Worm (Caenorhabditis elegans) whole organism, L1 larva: ENCODE results near the gene T05A8.11.
A peak's percentile ranks its signal among the peaks of the same experiment; 100 is the strongest.

ENCODE experiments used
- C16A3.4 ChIP-seq: fragments of 150-350 bp; optimal IDR thresholded peaks from 2 replicates; lab custom pipeline; 2014; ENCODE audit warnings: missing biosample characterization, missing genetic modification characterization
- Y116A8C.19 ChIP-seq: sonication (generic microtip); optimal IDR thresholded peaks from 2 replicates; lab custom pipeline; 2016; ENCODE audit warnings: missing compliant biosample characterization, missing genetic modification characterization, borderline replicate concordance
- blmp-1 ChIP-seq: fragments of 150-350 bp; optimal IDR thresholded peaks from 2 replicates; lab custom pipeline; 2014; ENCODE audit warnings: missing biosample characterization, missing genetic modification characterization
- ceh-8 ChIP-seq: fragments of 200-800 bp; sonication (Bioruptor generic); optimal IDR thresholded peaks from 2 replicates; lab custom pipeline; 2018; ENCODE audit warnings: mild to moderate bottlenecking, missing genetic modification characterization, moderate library complexity, missing compliant biosample characterization
- ceh-82 ChIP-seq, 3 experiments: fragments of 150-350 bp in 1 of 3; sonication (generic microtip) in 2 of 3; optimal IDR thresholded peaks; 2 replicates each; lab custom pipeline; 2014 to 2017; ENCODE audit warnings: missing biosample characterization in 3 of 3, missing genetic modification characterization in 3 of 3
- ces-1 ChIP-seq: fragments of 150-350 bp; optimal IDR thresholded peaks from 2 replicates; lab custom pipeline; 2014; ENCODE audit warnings: missing biosample characterization, missing genetic modification reagents, missing genetic modification characterization
- dsc-1 ChIP-seq: sonication (generic microtip); optimal IDR thresholded peaks from 2 replicates; lab custom pipeline; 2016; ENCODE audit warnings: mild to moderate bottlenecking, missing genetic modification characterization, missing compliant biosample characterization
- efl-3 ChIP-seq: fragments of 200-800 bp; sonication (Bioruptor generic); optimal IDR thresholded peaks from 2 replicates; lab custom pipeline; 2018; ENCODE audit warnings: mild to moderate bottlenecking, missing genetic modification characterization, missing compliant biosample characterization
- egl-13 ChIP-seq: sonication (generic microtip); optimal IDR thresholded peaks from 2 replicates; lab custom pipeline; 2016; ENCODE audit warnings: missing genotype, missing genetic modification reagents, missing genetic modification characterization, missing compliant biosample characterization
- elt-2 ChIP-seq: sonication (generic microtip); optimal IDR thresholded peaks from 2 replicates; lab custom pipeline; 2016; ENCODE audit warnings: missing genetic modification characterization, mild to moderate bottlenecking, inconsistent platforms, missing compliant biosample characterization, missing genetic modification reagents
- elt-3 ChIP-seq, 6 experiments: fragments of 150-350 bp in 1 of 6; sonication (generic microtip); optimal IDR thresholded peaks; 2 replicates each; lab custom pipeline; 2017 to 2018; ENCODE audit warnings: missing biosample characterization in 6 of 6, missing genetic modification characterization in 6 of 6, inconsistent platforms in 1 of 6
- ets-5 ChIP-seq: fragments of 200-800 bp; sonication (Bioruptor generic); IDR thresholded peaks from 2 replicates; pipeline ENCODE4 v1.3.6; 2022; ENCODE audit warnings: missing genetic modification characterization, missing compliant biosample characterization
- fkh-10 ChIP-seq: sonication (generic microtip); optimal IDR thresholded peaks from 2 replicates; lab custom pipeline; 2017; ENCODE audit warnings: missing biosample characterization, missing genetic modification reagents, missing genetic modification characterization
- fkh-8 ChIP-seq: sonication (generic microtip); optimal IDR thresholded peaks from 2 replicates; lab custom pipeline; 2016; ENCODE audit warnings: mild to moderate bottlenecking, missing genetic modification characterization, missing compliant biosample characterization
- fos-1 ChIP-seq: fragments of 150-350 bp; optimal IDR thresholded peaks from 2 replicates; lab custom pipeline; 2014; ENCODE audit warnings: missing biosample characterization, missing genetic modification characterization
- hlh-17 ChIP-seq: fragments of 200-800 bp; sonication (Bioruptor generic); optimal IDR thresholded peaks from 2 replicates; lab custom pipeline; 2018; ENCODE audit warnings: missing genetic modification characterization, mild to moderate bottlenecking, missing compliant biosample characterization, moderate library complexity, borderline replicate concordance
- hlh-4 ChIP-seq: sonication (generic microtip); optimal IDR thresholded peaks from 2 replicates; lab custom pipeline; 2016; ENCODE audit warnings: mild to moderate bottlenecking, missing genetic modification characterization, missing compliant biosample characterization
- hpl-2 ChIP-seq: fragments of 150-350 bp; optimal IDR thresholded peaks from 2 replicates; lab custom pipeline; 2014; ENCODE audit warnings: missing biosample characterization, missing genetic modification reagents, missing genetic modification characterization
- isw-1 ChIP-seq: fragments of 200-800 bp; sonication (Bioruptor generic); IDR thresholded peaks from 2 replicates; pipeline ENCODE4 v1.3.6; 2022; ENCODE audit warnings: missing genetic modification characterization, missing compliant biosample characterization
- jun-1 ChIP-seq: fragments of 150-350 bp; optimal IDR thresholded peaks from 2 replicates; lab custom pipeline; 2014; ENCODE audit warnings: missing biosample characterization, missing genetic modification reagents, missing genetic modification characterization
- lin-13 ChIP-seq: fragments of 150-350 bp; optimal IDR thresholded peaks from 2 replicates; lab custom pipeline; 2014; ENCODE audit warnings: missing biosample characterization, missing genetic modification reagents, missing genetic modification characterization
- lin-14 ChIP-seq: fragments of 200-800 bp; sonication (Bioruptor generic); optimal IDR thresholded peaks from 2 replicates; lab custom pipeline; 2018; ENCODE audit warnings: mild to moderate bottlenecking, missing genetic modification characterization, moderate library complexity, missing compliant biosample characterization
- lin-35 ChIP-seq, 2 experiments: fragments of 150-350 bp; optimal IDR thresholded peaks; 2 replicates each; lab custom pipeline; 2014; ENCODE audit warnings: missing biosample characterization in 2 of 2, missing genetic modification characterization in 2 of 2, missing genetic modification reagents in 2 of 2
- lsy-2 ChIP-seq, 2 experiments: fragments of 150-350 bp; optimal IDR thresholded peaks; 2 replicates each; lab custom pipeline; 2014; ENCODE audit warnings: missing biosample characterization in 2 of 2, missing genetic modification characterization in 2 of 2
- mab-9 ChIP-seq: fragments of 200-800 bp; sonication (Bioruptor generic); IDR thresholded peaks from 2 replicates; pipeline ENCODE4 v1.3.6; 2022; ENCODE audit warnings: missing genetic modification reagents, missing genetic modification characterization, missing compliant biosample characterization
- mdl-1 ChIP-seq, 2 experiments: fragments of 150-350 bp; optimal IDR thresholded peaks; 2 replicates each; lab custom pipeline; 2014 to 2017; ENCODE audit warnings: missing biosample characterization in 2 of 2, missing genetic modification characterization in 2 of 2, inconsistent platforms in 1 of 2
- mep-1 ChIP-seq: fragments of 150-350 bp; optimal IDR thresholded peaks from 2 replicates; lab custom pipeline; 2014; ENCODE audit warnings: missing biosample characterization, missing genetic modification characterization
- nhr-12 ChIP-seq: sonication (generic microtip); optimal IDR thresholded peaks from 2 replicates; lab custom pipeline; 2017; ENCODE audit warnings: missing biosample characterization, missing genetic modification characterization
- nhr-19 ChIP-seq: fragments of 200-800 bp; sonication (Bioruptor generic); conservative IDR thresholded peaks from 2 replicates; pipeline ENCODE4 v1.3.6; 2022; ENCODE audit warnings: missing genetic modification characterization, missing compliant biosample characterization
- nhr-28 ChIP-seq: fragments of 150-350 bp; optimal IDR thresholded peaks from 2 replicates; lab custom pipeline; 2014; ENCODE audit warnings: missing biosample characterization, missing genetic modification characterization
- nhr-47 ChIP-seq: sonication (generic microtip); optimal IDR thresholded peaks from 2 replicates; lab custom pipeline; 2016; ENCODE audit warnings: mild to moderate bottlenecking, missing genetic modification characterization, moderate library complexity, missing compliant biosample characterization
- nhr-71 ChIP-seq: sonication (generic microtip); optimal IDR thresholded peaks from 2 replicates; lab custom pipeline; 2016; ENCODE audit warnings: mild to moderate bottlenecking, missing genetic modification characterization, moderate library complexity, missing compliant biosample characterization
- pag-3 ChIP-seq: sonication (generic microtip); optimal IDR thresholded peaks from 2 replicates; lab custom pipeline; 2017; ENCODE audit warnings: missing genetic modification characterization, mild to moderate bottlenecking, missing compliant biosample characterization, antibody characterized with exemption, borderline replicate concordance; ENCODE audit not compliant: insufficient read depth
- pax-3 ChIP-seq: fragments of 200-800 bp; sonication (Bioruptor generic); optimal IDR thresholded peaks from 2 replicates; lab custom pipeline; 2018; ENCODE audit warnings: mild to moderate bottlenecking, missing genetic modification characterization, moderate library complexity, missing compliant biosample characterization
- snpc-4 ChIP-seq: fragments of 150-350 bp; optimal IDR thresholded peaks from 2 replicates; lab custom pipeline; 2014; ENCODE audit warnings: missing biosample characterization, missing genetic modification characterization
- snu-23 ChIP-seq: sonication (generic microtip); optimal IDR thresholded peaks from 2 replicates; lab custom pipeline; 2016; ENCODE audit warnings: missing genetic modification characterization, missing compliant biosample characterization
- sox-4 ChIP-seq: sonication (generic microtip); optimal IDR thresholded peaks from 2 replicates; lab custom pipeline; 2016; ENCODE audit warnings: missing genetic modification characterization, missing compliant biosample characterization
- sup-37 ChIP-seq: fragments of 200-800 bp; sonication (Bioruptor generic); optimal IDR thresholded peaks from 2 replicates; lab custom pipeline; 2018; ENCODE audit warnings: mild to moderate bottlenecking, missing genetic modification characterization, missing compliant biosample characterization
- tbx-2 ChIP-seq: sonication (generic microtip); optimal IDR thresholded peaks from 2 replicates; lab custom pipeline; 2016; ENCODE audit warnings: missing genetic modification characterization, missing compliant biosample characterization
- unc-130 ChIP-seq: fragments of 150-350 bp; optimal IDR thresholded peaks from 2 replicates; lab custom pipeline; 2017; ENCODE audit warnings: missing biosample characterization, missing genetic modification characterization, inconsistent platforms
- unc-30 ChIP-seq: sonication (generic microtip); optimal IDR thresholded peaks from 2 replicates; lab custom pipeline; 2017; ENCODE audit warnings: missing biosample characterization, missing genetic modification characterization
- unc-86 ChIP-seq: sonication (generic microtip); optimal IDR thresholded peaks from 2 replicates; lab custom pipeline; 2016; ENCODE audit warnings: missing genetic modification characterization, missing compliant biosample characterization
- xbp-1 ChIP-seq: sonication (generic microtip); optimal IDR thresholded peaks from 2 replicates; lab custom pipeline; 2016; ENCODE audit warnings: missing genetic modification characterization, missing compliant biosample characterization
- zag-1 ChIP-seq: fragments of 150-350 bp; optimal IDR thresholded peaks from 2 replicates; lab custom pipeline; 2014; ENCODE audit warnings: missing biosample characterization, missing genetic modification characterization
- ztf-11 ChIP-seq, 2 experiments: sonication (generic microtip); optimal IDR thresholded peaks; 2 replicates each; lab custom pipeline; 2016 to 2017; ENCODE audit warnings: missing genetic modification characterization in 2 of 2, missing biosample characterization in 1 of 2, missing compliant biosample characterization in 1 of 2
- ztf-4 ChIP-seq: fragments of 150-350 bp; optimal IDR thresholded peaks from 2 replicates; lab custom pipeline; 2014; ENCODE audit warnings: missing biosample characterization, missing genetic modification characterization

Gene T05A8.11

ce11 chrII:2751278-2751677 lies 25.8 kb upstream of the T05A8.11 start:
- TF ChIP-seq hlh-17 (GFP tag; lab: Kevin White, UChicago) = no peak
- TF ChIP-seq ets-5 (GFP tag; lab: Robert Waterston, UW) = no peak
- no peak for TF ChIP-seq ztf-4
- no peak for TF ChIP-seq ces-1
- TF ChIP-seq unc-130 (tag; lab: Kevin White, UChicago) = no peak
- no peak for TF ChIP-seq ztf-11 (tag; optimal IDR thresholded peaks at IDR 0.05; lab: Kevin White, UChicago)
- TF ChIP-seq hlh-4 = no peak
- no peak for TF ChIP-seq blmp-1 (tag; lab: Kevin White, UChicago)
- no peak for TF ChIP-seq C16A3.4 (tag; lab: Kevin White, UChicago)
- no peak for TF ChIP-seq lin-13 (GFP tag; lab: Kevin White, UChicago)

DNA sequence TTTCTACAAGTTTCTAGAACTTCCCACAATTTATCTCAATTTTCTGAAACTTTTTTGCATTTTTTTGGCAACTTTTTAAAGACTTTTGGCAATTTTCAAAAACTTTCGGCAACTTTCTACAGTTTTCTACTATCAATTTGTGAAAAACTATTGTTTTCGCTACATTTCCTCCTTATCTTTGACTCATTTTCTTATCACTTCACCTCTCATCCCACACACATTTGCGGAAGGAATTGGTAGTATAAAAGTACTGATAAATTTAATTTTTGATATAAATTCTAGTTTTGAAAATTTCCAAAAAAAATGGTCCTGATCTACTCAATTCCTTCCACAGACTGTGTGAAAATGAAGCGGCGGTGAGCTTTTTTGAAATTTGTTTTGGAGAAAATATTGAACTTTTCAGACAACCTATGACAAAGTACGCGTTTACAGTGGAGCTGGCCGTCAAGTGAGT lies 24.2 kb upstream of the T05A8.11 start, which contains the start of gene F29A7.4:
TSS of gene F29A7.4 (plus strand) at position 404 of the 454 bp plus-strand sequence.
- TF ChIP-seq elt-2 (tag; lab: Kevin White, UChicago) = peak; percentile 72
- TF ChIP-seq ets-5 (GFP tag; lab: Robert Waterston, UW) = no peak

DNA sequence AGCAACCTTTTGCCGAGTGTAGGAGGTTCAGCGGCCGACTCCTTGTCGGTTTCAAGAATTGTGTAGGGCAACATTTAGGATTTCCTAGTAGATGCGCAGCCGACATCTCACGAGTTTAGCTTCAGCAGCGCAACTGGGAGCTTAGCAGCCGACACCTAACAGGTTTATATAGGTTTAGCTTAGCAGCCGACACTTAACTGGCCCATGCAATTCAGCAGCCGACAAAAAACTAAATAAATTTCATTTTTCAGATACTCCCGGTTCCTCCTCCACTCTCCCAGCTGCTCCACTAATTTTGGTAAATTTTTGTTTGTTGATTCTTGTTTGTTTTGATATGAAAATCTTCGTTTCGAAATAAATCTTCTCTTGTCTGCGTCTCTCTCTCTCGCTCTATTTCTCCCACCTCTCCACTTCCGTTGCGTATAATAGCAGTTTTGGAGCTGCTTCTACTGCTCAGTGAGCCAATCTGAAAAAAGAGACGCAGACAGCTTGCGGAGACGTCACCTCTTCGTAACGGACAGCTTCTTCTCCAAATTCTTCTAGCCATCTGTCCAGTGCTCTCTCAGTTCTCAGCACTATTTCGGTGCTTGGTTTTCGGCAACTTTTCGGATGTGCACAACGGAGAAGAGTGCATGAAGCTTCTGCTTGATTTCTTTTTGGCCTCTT lies 22.6 kb upstream of the T05A8.11 start:
- TF ChIP-seq sup-37 (GFP tag; lab: Kevin White, UChicago) = peak; percentile 11
- peak; percentile 53 for TF ChIP-seq isw-1 (GFP tag; lab: Robert Waterston, UW)
- peak; percentile 29 for TF ChIP-seq mep-1 (tag; lab: Kevin White, UChicago)
- TF ChIP-seq lin-14 (GFP tag; lab: Kevin White, UChicago) = peak; percentile 95
- no peak for TF ChIP-seq nhr-12 (tag; lab: Kevin White, UChicago)
- no peak for TF ChIP-seq Y116A8C.19 (tag; lab: Kevin White, UChicago)
- peak in 1 of 2 experiments; percentile 31 for TF ChIP-seq lin-35 (GFP tag; optimal IDR thresholded peaks at IDR 0.05; lab: Kevin White, UChicago)
- peak; percentile 4 for TF ChIP-seq lin-13 (GFP tag; lab: Kevin White, UChicago)
- TF ChIP-seq fkh-10 (GFP tag; lab: Kevin White, UChicago) = peak; percentile 88
- TF ChIP-seq xbp-1 (tag; lab: Kevin White, UChicago) = peak; percentile 42
- no peak for TF ChIP-seq hpl-2 (GFP tag; lab: Kevin White, UChicago)
- TF ChIP-seq ceh-82 (tag; optimal IDR thresholded peaks at IDR 0.05; lab: Kevin White, UChicago) = peak; percentile 50 to 64 (median 57)
- no peak for TF ChIP-seq elt-3 (tag; optimal IDR thresholded peaks at IDR 0.05; lab: Kevin White, UChicago)
- no peak for TF ChIP-seq pag-3 (tag; lab: Kevin White, UChicago)
- peak; percentile 55 for TF ChIP-seq snu-23 (GFP tag; lab: Kevin White, UChicago)
- TF ChIP-seq fos-1 (tag; lab: Kevin White, UChicago) = peak; percentile 54
- peak; percentile 34 for TF ChIP-seq sox-4 (tag; lab: Kevin White, UChicago)
- no peak for TF ChIP-seq efl-3 (GFP tag; lab: Kevin White, UChicago)
- no peak for TF ChIP-seq nhr-28 (tag; lab: Kevin White, UChicago)
- TF ChIP-seq ztf-4 = no peak
- TF ChIP-seq nhr-47 (tag; lab: Kevin White, UChicago) = peak; percentile 78
- peak; percentile 57 for TF ChIP-seq zag-1 (tag; lab: Kevin White, UChicago)
- peak; percentile 47 for TF ChIP-seq jun-1 (tag; lab: Kevin White, UChicago)
- TF ChIP-seq mdl-1 (tag; optimal IDR thresholded peaks at IDR 0.05; lab: Kevin White, UChicago) = no peak
- peak; percentile 48 to 62 for TF ChIP-seq lsy-2 (tag; optimal IDR thresholded peaks at IDR 0.05; lab: Kevin White, UChicago)
- no peak for TF ChIP-seq pax-3
- peak; percentile 76 for TF ChIP-seq nhr-71 (tag; lab: Kevin White, UChicago)
- TF ChIP-seq snpc-4 (tag; lab: Kevin White, UChicago) = peak; percentile 66
- TF ChIP-seq tbx-2 (tag; lab: Kevin White, UChicago) = peak; percentile 75
- peak; percentile 94 for TF ChIP-seq fkh-8 (tag; lab: Kevin White, UChicago)
- TF ChIP-seq ceh-8 (GFP tag; lab: Kevin White, UChicago) = peak; percentile 3
- TF ChIP-seq unc-86 = peak; percentile 67
- peak; percentile 46 for TF ChIP-seq dsc-1
- TF ChIP-seq unc-30 (tag; lab: Kevin White, UChicago) = no peak
- TF ChIP-seq nhr-19 = peak; percentile 16
- TF ChIP-seq mab-9 (GFP tag; lab: Robert Waterston, UW) = 0 out of 2 replicates have a peak, but pooled peaks have one; percentile 29
- peak; percentile 79 for TF ChIP-seq egl-13 (tag; lab: Kevin White, UChicago)
